Worm (Caenorhabditis elegans) whole organism, late embryonic: ENCODE measurements around the gene rnp-7.

Experiments used
- C08G9.2 ChIP-seq: sonication (generic microtip); optimal IDR thresholded peaks from 2 replicates; lab custom pipeline; 2016; ENCODE audit warnings: mild to moderate bottlenecking, missing genetic modification characterization, moderate library complexity, missing compliant biosample characterization
- C38D4.7 ChIP-seq: fragments of 200-800 bp; sonication (Bioruptor generic); optimal IDR thresholded peaks from 2 replicates; lab custom pipeline; 2018; ENCODE audit warnings: mild to moderate bottlenecking, missing genetic modification characterization, moderate library complexity, missing compliant biosample characterization
- F13H6.1 ChIP-seq: sonication (generic microtip); optimal IDR thresholded peaks from 2 replicates; lab custom pipeline; 2016; ENCODE audit warnings: missing genetic modification characterization, missing compliant biosample characterization
- K02D7.2 ChIP-seq: sonication (generic microtip); optimal IDR thresholded peaks from 2 replicates; lab custom pipeline; 2017; ENCODE audit warnings: mild to moderate bottlenecking, missing genetic modification characterization, missing compliant biosample characterization
- T23F11.4 ChIP-seq: fragments of 200-800 bp; sonication (Bioruptor generic); optimal IDR thresholded peaks from 2 replicates; lab custom pipeline; 2018; ENCODE audit warnings: mild to moderate bottlenecking, missing genetic modification characterization, missing compliant biosample characterization
- Y22D7AL.16 ChIP-seq: sonication (generic microtip); optimal IDR thresholded peaks from 2 replicates; lab custom pipeline; 2016; ENCODE audit warnings: missing genetic modification characterization, missing compliant biosample characterization
- ahr-1 ChIP-seq: sonication (generic microtip); optimal IDR thresholded peaks from 2 replicates; lab custom pipeline; 2016; ENCODE audit warnings: missing genetic modification characterization, missing compliant biosample characterization
- ama-1 ChIP-seq: fragments of 150-350 bp; optimal IDR thresholded peaks from 2 replicates; lab custom pipeline; 2014
- ceh-14 ChIP-seq: sonication (generic microtip); optimal IDR thresholded peaks from 2 replicates; lab custom pipeline; 2016; ENCODE audit warnings: missing genotype, missing genetic modification characterization, missing compliant biosample characterization
- ceh-18 ChIP-seq: sonication (generic microtip); optimal IDR thresholded peaks from 2 replicates; lab custom pipeline; 2016; ENCODE audit warnings: missing genetic modification characterization, missing compliant biosample characterization
- ceh-19 ChIP-seq: fragments of 200-800 bp; sonication (Bioruptor generic); optimal IDR thresholded peaks from 2 replicates; lab custom pipeline; 2018; ENCODE audit warnings: mild to moderate bottlenecking, missing genetic modification characterization, missing compliant biosample characterization
- ceh-2 ChIP-seq: sonication (generic microtip); optimal IDR thresholded peaks from 2 replicates; lab custom pipeline; 2016; ENCODE audit warnings: missing genotype, missing genetic modification characterization, missing compliant biosample characterization
- ceh-22 ChIP-seq: sonication (generic microtip); optimal IDR thresholded peaks from 2 replicates; lab custom pipeline; 2017; ENCODE audit warnings: missing biosample characterization, missing genetic modification characterization
- ceh-24 ChIP-seq: sonication (generic microtip); optimal IDR thresholded peaks from 2 replicates; lab custom pipeline; 2016; ENCODE audit warnings: mild to moderate bottlenecking, missing genetic modification characterization, missing compliant biosample characterization
- ceh-30 ChIP-seq: fragments of 150-350 bp; optimal IDR thresholded peaks from 2 replicates; lab custom pipeline; 2014; ENCODE audit warnings: missing biosample characterization, missing genetic modification characterization
- ceh-31 ChIP-seq: sonication (generic microtip); optimal IDR thresholded peaks from 2 replicates; lab custom pipeline; 2016; ENCODE audit warnings: missing genetic modification characterization, missing compliant biosample characterization
- ceh-34 ChIP-seq: sonication (generic microtip); optimal IDR thresholded peaks from 2 replicates; lab custom pipeline; 2016; ENCODE audit warnings: mild to moderate bottlenecking, missing genetic modification characterization, missing compliant biosample characterization
- ceh-48 ChIP-seq: sonication (generic microtip); optimal IDR thresholded peaks from 2 replicates; lab custom pipeline; 2016; ENCODE audit warnings: missing genetic modification characterization, inconsistent platforms, missing compliant biosample characterization
- ceh-6 ChIP-seq: fragments of 200-800 bp; sonication (Bioruptor generic); optimal IDR thresholded peaks from 2 replicates; lab custom pipeline; 2018; ENCODE audit warnings: mild to moderate bottlenecking, missing genetic modification characterization, missing compliant biosample characterization
- ceh-9 ChIP-seq: sonication (generic microtip); optimal IDR thresholded peaks from 2 replicates; lab custom pipeline; 2016; ENCODE audit warnings: mild to moderate bottlenecking, missing genetic modification characterization, inconsistent platforms, missing compliant biosample characterization
- che-1 ChIP-seq: sonication (generic microtip); optimal IDR thresholded peaks from 2 replicates; lab custom pipeline; 2016; ENCODE audit warnings: mild to moderate bottlenecking, missing genetic modification characterization, missing compliant biosample characterization
- dve-1 ChIP-seq: sonication (generic microtip); optimal IDR thresholded peaks from 2 replicates; lab custom pipeline; 2017; ENCODE audit warnings: antibody characterized with exemption, mild to moderate bottlenecking, missing genetic modification characterization, missing compliant biosample characterization
- elt-2 ChIP-seq: sonication (generic microtip); optimal IDR thresholded peaks from 2 replicates; lab custom pipeline; 2016; ENCODE audit warnings: missing genetic modification reagents, missing genetic modification characterization, missing compliant biosample characterization
- elt-4 ChIP-seq: sonication (generic microtip); optimal IDR thresholded peaks from 2 replicates; lab custom pipeline; 2016; ENCODE audit warnings: missing genetic modification characterization, missing compliant biosample characterization
- ets-4 ChIP-seq: sonication (generic microtip); optimal IDR thresholded peaks from 2 replicates; lab custom pipeline; 2016; ENCODE audit warnings: missing genetic modification characterization, missing compliant biosample characterization
- eyg-1 ChIP-seq: sonication (generic microtip); optimal IDR thresholded peaks from 2 replicates; lab custom pipeline; 2016; ENCODE audit warnings: missing genotype, missing genetic modification characterization, missing compliant biosample characterization
- fax-1 ChIP-seq: sonication (generic microtip); optimal IDR thresholded peaks from 2 replicates; lab custom pipeline; 2016; ENCODE audit warnings: missing genotype, missing genetic modification characterization, missing compliant biosample characterization
- fkh-10 ChIP-seq: fragments of 150-350 bp; optimal IDR thresholded peaks from 2 replicates; lab custom pipeline; 2014; ENCODE audit warnings: missing biosample characterization, missing genetic modification reagents, missing genetic modification characterization
- fkh-6 ChIP-seq: sonication (generic microtip); optimal IDR thresholded peaks from 2 replicates; lab custom pipeline; 2016; ENCODE audit warnings: missing genetic modification characterization, missing compliant biosample characterization
- hlh-13 ChIP-seq: fragments of 200-800 bp; sonication (Bioruptor generic); optimal IDR thresholded peaks from 2 replicates; lab custom pipeline; 2018; ENCODE audit warnings: mild to moderate bottlenecking, missing genetic modification characterization, missing compliant biosample characterization
- hlh-30 ChIP-seq: sonication (generic microtip); optimal IDR thresholded peaks from 2 replicates; lab custom pipeline; 2017; ENCODE audit warnings: antibody characterized with exemption, missing genetic modification characterization, missing compliant biosample characterization; ENCODE audit not compliant: insufficient read depth
- hlh-6 ChIP-seq: sonication (generic microtip); optimal IDR thresholded peaks from 2 replicates; lab custom pipeline; 2016; ENCODE audit warnings: missing genotype, missing genetic modification characterization, missing compliant biosample characterization
- hlh-8 ChIP-seq: sonication (generic microtip); optimal IDR thresholded peaks from 2 replicates; lab custom pipeline; 2016; ENCODE audit warnings: missing genotype, missing genetic modification characterization, missing compliant biosample characterization
- lim-6 ChIP-seq: sonication (generic microtip); optimal IDR thresholded peaks from 2 replicates; lab custom pipeline; 2016; ENCODE audit warnings: missing genetic modification characterization, missing compliant biosample characterization
- nfya-1 ChIP-seq: sonication (generic microtip); optimal IDR thresholded peaks from 2 replicates; lab custom pipeline; 2017; ENCODE audit warnings: missing genetic modification characterization, mild to moderate bottlenecking, missing compliant biosample characterization, antibody characterized with exemption, moderate library complexity
- nhr-11 ChIP-seq: fragments of 150-350 bp; optimal IDR thresholded peaks from 2 replicates; lab custom pipeline; 2014; ENCODE audit warnings: missing biosample characterization, missing genetic modification characterization
- nhr-232 ChIP-seq: sonication (generic microtip); optimal IDR thresholded peaks from 2 replicates; lab custom pipeline; 2016; ENCODE audit warnings: missing genetic modification characterization, missing compliant biosample characterization
- npax-4 ChIP-seq: sonication (generic microtip); optimal IDR thresholded peaks from 2 replicates; lab custom pipeline; 2016; ENCODE audit warnings: missing genetic modification characterization, missing compliant biosample characterization
- pag-3 ChIP-seq: sonication (generic microtip); optimal IDR thresholded peaks from 2 replicates; lab custom pipeline; 2016; ENCODE audit warnings: missing compliant biosample characterization, missing genetic modification characterization, borderline replicate concordance
- pat-9 ChIP-seq: fragments of 200-800 bp; sonication (Bioruptor generic); optimal IDR thresholded peaks from 2 replicates; lab custom pipeline; 2018; ENCODE audit warnings: mild to moderate bottlenecking, missing genetic modification characterization, moderate library complexity, missing compliant biosample characterization
- pha-2 ChIP-seq: sonication (generic microtip); optimal IDR thresholded peaks from 2 replicates; lab custom pipeline; 2017; ENCODE audit warnings: mild to moderate bottlenecking, missing genetic modification characterization, missing compliant biosample characterization
- pha-4 ChIP-seq: fragments of 150-350 bp; optimal IDR thresholded peaks from 2 replicates; lab custom pipeline; 2018; ENCODE audit warnings: missing biosample characterization, missing genetic modification reagents, missing genetic modification characterization
- pqm-1 ChIP-seq: sonication (generic microtip); optimal IDR thresholded peaks from 2 replicates; lab custom pipeline; 2016; ENCODE audit warnings: missing genetic modification characterization, missing compliant biosample characterization
- ref-2 ChIP-seq: sonication (generic microtip); optimal IDR thresholded peaks from 2 replicates; lab custom pipeline; 2016; ENCODE audit warnings: missing genetic modification characterization, missing compliant biosample characterization
- rnt-1 ChIP-seq: sonication (generic microtip); optimal IDR thresholded peaks from 2 replicates; lab custom pipeline; 2016; ENCODE audit warnings: missing genetic modification characterization, missing compliant biosample characterization
- sdc-2 ChIP-seq: sonication (generic microtip); optimal IDR thresholded peaks from 2 replicates; lab custom pipeline; 2016; ENCODE audit warnings: missing genotype, missing genetic modification characterization, missing compliant biosample characterization
- sox-2 ChIP-seq: fragments of 200-800 bp; sonication (Bioruptor generic); IDR thresholded peaks from 2 replicates; pipeline ENCODE4 v1.3.6; 2022; ENCODE audit warnings: missing genetic modification reagents, missing genetic modification characterization, missing compliant biosample characterization
- sox-4 ChIP-seq: sonication (generic microtip); optimal IDR thresholded peaks from 2 replicates; lab custom pipeline; 2017; ENCODE audit warnings: mild to moderate bottlenecking, missing genetic modification characterization, inconsistent platforms, missing compliant biosample characterization
- tbx-7 ChIP-seq: sonication (generic microtip); optimal IDR thresholded peaks from 2 replicates; lab custom pipeline; 2016; ENCODE audit warnings: missing genotype, missing genetic modification characterization, missing compliant biosample characterization
- unc-3 ChIP-seq, 2 experiments: fragments of 200-800 bp in 1 of 2; sonication (Bioruptor generic) in 1 of 2; sonication (generic microtip) in 1 of 2; conservative IDR thresholded peaks in 1 of 2; optimal IDR thresholded peaks in 1 of 2; 2 replicates each; pipeline versions ENCODE4 v1.3.6 to Lab custom; 2016 to 2022; ENCODE audit warnings: missing compliant biosample characterization in 2 of 2, missing genetic modification characterization in 2 of 2, missing genetic modification reagents in 1 of 2
- unc-42 ChIP-seq: sonication (generic microtip); optimal IDR thresholded peaks from 2 replicates; lab custom pipeline; 2016; ENCODE audit warnings: missing genotype, missing genetic modification characterization, missing compliant biosample characterization
- unc-55 ChIP-seq: sonication (generic microtip); optimal IDR thresholded peaks from 2 replicates; lab custom pipeline; 2017; ENCODE audit warnings: missing biosample characterization, missing genetic modification reagents, missing genetic modification characterization
- ztf-16 ChIP-seq: sonication (generic microtip); optimal IDR thresholded peaks from 2 replicates; lab custom pipeline; 2017; ENCODE audit warnings: missing genetic modification characterization, missing compliant biosample characterization

The rnp-7 gene

DNA sequence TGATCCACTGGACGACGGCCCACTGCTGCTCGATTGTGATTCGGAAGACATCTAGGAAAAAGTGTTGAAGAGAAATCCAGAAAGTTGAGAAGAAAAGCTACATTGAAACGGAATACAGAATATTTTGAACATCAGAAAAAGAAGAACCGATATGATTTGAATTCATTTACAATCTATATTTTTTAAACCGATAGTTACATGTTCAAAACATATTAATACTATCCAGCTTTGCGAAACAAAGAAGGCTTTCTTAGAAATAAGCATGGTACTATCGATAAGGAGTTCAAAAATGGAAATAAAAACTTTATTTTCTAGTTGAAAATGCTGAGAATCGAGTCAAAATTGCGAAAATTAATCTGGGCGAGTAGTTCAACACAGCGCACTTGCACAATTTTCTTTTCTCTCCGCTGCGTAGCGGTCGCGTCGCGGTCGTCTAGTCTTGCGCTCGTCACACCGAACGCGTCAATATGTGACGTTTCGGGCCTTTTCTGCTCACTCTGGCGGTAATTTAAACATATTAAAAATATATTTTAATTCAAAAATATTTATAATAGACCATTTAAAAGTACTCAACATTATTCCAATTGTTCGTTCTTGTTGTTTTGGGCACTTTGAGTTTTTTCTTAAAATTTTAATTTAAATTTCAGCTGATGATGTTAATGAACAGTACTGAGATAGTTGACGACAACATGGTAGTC is 1.3 kb upstream of the rnp-7 start, which contains the start of the genes syf-2 and K04G7.1:
TSS of gene syf-2 (minus strand) at position 51 of the 698 bp plus-strand sequence.
TSS of gene K04G7.1 (plus strand) at position 648 of the 698 bp plus-strand sequence.
- TF ChIP-seq ceh-24 (tag; lab: Kevin White, UChicago) (no peak), hlh-8 (no peak), ceh-14 (tag; lab: Kevin White, UChicago) (peak; percentile 68), nhr-232 (tag; lab: Kevin White, UChicago) (no peak), hlh-30 (tag; lab: Kevin White, UChicago) (peak; percentile 70), ahr-1 (tag; lab: Kevin White, UChicago) (no peak), pat-9 (no peak), C38D4.7 (no peak), T23F11.4 (GFP tag; lab: Kevin White, UChicago) (no peak), ets-4 (tag; lab: Kevin White, UChicago) (no peak), fax-1 (tag; lab: Kevin White, UChicago) (no peak), ref-2 (tag; lab: Kevin White, UChicago) (peak; percentile 28), ceh-19 (GFP tag; lab: Kevin White, UChicago) (no peak), sox-4 (no peak), dve-1 (tag; lab: Kevin White, UChicago) (peak; percentile 53), ceh-18 (tag; lab: Kevin White, UChicago) (peak; percentile 26), lim-6 (tag; lab: Kevin White, UChicago) (no peak), Y22D7AL.16 (tag; lab: Kevin White, UChicago) (no peak), ceh-6 (GFP tag; lab: Kevin White, UChicago) (no peak), sox-2 (GFP tag; lab: Robert Waterston, UW) (no peak), tbx-7 (tag; lab: Kevin White, UChicago) (no peak), pha-4 (tag; lab: Kevin White, UChicago) (no peak), unc-55 (GFP tag; lab: Kevin White, UChicago) (peak; percentile 76), elt-4 (no peak), rnt-1 (tag; lab: Kevin White, UChicago) (no peak), sdc-2 (no peak), pqm-1 (tag; lab: Kevin White, UChicago) (no peak), fkh-6 (tag; lab: Kevin White, UChicago) (no peak), pha-2 (tag; lab: Kevin White, UChicago) (no peak), eyg-1 (no peak), pag-3 (tag; lab: Kevin White, UChicago) (no peak), npax-4 (tag; lab: Kevin White, UChicago) (no peak), ceh-31 (tag; lab: Kevin White, UChicago) (peak; percentile 71), F13H6.1 (tag; lab: Kevin White, UChicago) (no peak), unc-42 (tag; lab: Kevin White, UChicago) (peak; percentile 64), ama-1 (lab: Kevin White, UChicago) (no peak), fkh-10 (GFP tag; lab: Kevin White, UChicago) (no peak), K02D7.2 (tag; lab: Kevin White, UChicago) (no peak), hlh-6 (tag; lab: Kevin White, UChicago) (no peak), hlh-13 (no peak), elt-2 (tag; lab: Kevin White, UChicago) (peak; percentile 70), C08G9.2 (tag; lab: Kevin White, UChicago) (no peak), ceh-22 (tag; lab: Kevin White, UChicago) (no peak), ztf-16 (tag; lab: Kevin White, UChicago) (peak; percentile 25), ceh-9 (no peak), unc-3 (GFP tag; conservative IDR thresholded peaks at IDR 0.05; lab: Robert Waterston, UW) (no peak), unc-3 (tag; optimal IDR thresholded peaks at IDR 0.05; lab: Kevin White, UChicago) (no peak), ceh-30 (no peak), ceh-34 (peak; percentile 57), nhr-11 (tag; lab: Kevin White, UChicago) (no peak), nfya-1 (peak; percentile 78), ceh-48 (tag; lab: Kevin White, UChicago) (peak; percentile 8), ceh-2 (tag; lab: Kevin White, UChicago) (no peak), che-1 (tag; lab: Kevin White, UChicago) (no peak)
